Worm (Caenorhabditis elegans): ENCODE measurements around the gene asp-12.

ce11 chrV:8263941-8264340 lies 5.1 kb upstream of the asp-12 start, which contains the start of gene C16D9.9:
- no peak for TF ChIP-seq pha-4 (tag; optimal IDR thresholded peaks at IDR 0.05)
- TF ChIP-seq nhr-179 (tag; optimal IDR thresholded peaks at IDR 0.05) = no peak
- TF ChIP-seq B0336.3 (GFP tag; IDR thresholded peaks at IDR 0.05) = no peak
- TF ChIP-seq attf-3 (GFP tag; conservative IDR thresholded peaks at IDR 0.05) = no peak
- TF ChIP-seq F49E8.2 (tag; optimal IDR thresholded peaks at IDR 0.05; ENCODE audit: insufficient read depth) = no peak
- TF ChIP-seq bed-1 (GFP tag; IDR thresholded peaks at IDR 0.05) = no peak
- TF ChIP-seq lin-26 (GFP tag; IDR thresholded peaks at IDR 0.05) = no peak
- TF ChIP-seq ZK185.1 (tag; optimal IDR thresholded peaks at IDR 0.05; ENCODE audit: poor library complexity, severe bottlenecking) = no peak
- TF ChIP-seq let-526 (GFP tag; IDR thresholded peaks at IDR 0.05) = no peak
- no peak for TF ChIP-seq akir-1 (GFP tag; optimal IDR thresholded peaks at IDR 0.05)
- TF ChIP-seq aptf-3 (GFP tag; IDR thresholded peaks at IDR 0.05) = no peak
- no peak for TF ChIP-seq zfh-2 (GFP tag; conservative IDR thresholded peaks at IDR 0.05)

Measured in whole organism, young adult.